Fruit fly (Drosophila melanogaster) whole organism, larva: ENCODE measurements around the gene Papss.
A peak's percentile ranks its signal among the peaks of the same experiment; 100 is the strongest.

Source experiments
- noc ChIP-seq: fragments of 200-800 bp; sonication (Bioruptor generic); optimal IDR thresholded peaks from 3 replicates; lab custom pipeline; 2019; ENCODE audit warnings: missing biosample characterization, mild to moderate bottlenecking, missing genetic modification characterization, moderate library complexity

Gene Papss

dm6 chr3L:19896892-19897684, 52.0 kb downstream of the Papss start:
- no peak for TF ChIP-seq noc (tag; lab: Kevin White, UChicago)

dm6 chr3L:19897685-19898009, 52.6 kb downstream of the Papss start:
- no peak for TF ChIP-seq noc (tag; lab: Kevin White, UChicago)

dm6 chr3L:19898547-19899282, 53.6 kb downstream of the Papss start:
- TF ChIP-seq noc (tag; lab: Kevin White, UChicago), result no peak

dm6 chr3L:19899308-19899927, 54.3 kb downstream of the Papss start:
- no peak for TF ChIP-seq noc (tag; lab: Kevin White, UChicago)

DNA sequence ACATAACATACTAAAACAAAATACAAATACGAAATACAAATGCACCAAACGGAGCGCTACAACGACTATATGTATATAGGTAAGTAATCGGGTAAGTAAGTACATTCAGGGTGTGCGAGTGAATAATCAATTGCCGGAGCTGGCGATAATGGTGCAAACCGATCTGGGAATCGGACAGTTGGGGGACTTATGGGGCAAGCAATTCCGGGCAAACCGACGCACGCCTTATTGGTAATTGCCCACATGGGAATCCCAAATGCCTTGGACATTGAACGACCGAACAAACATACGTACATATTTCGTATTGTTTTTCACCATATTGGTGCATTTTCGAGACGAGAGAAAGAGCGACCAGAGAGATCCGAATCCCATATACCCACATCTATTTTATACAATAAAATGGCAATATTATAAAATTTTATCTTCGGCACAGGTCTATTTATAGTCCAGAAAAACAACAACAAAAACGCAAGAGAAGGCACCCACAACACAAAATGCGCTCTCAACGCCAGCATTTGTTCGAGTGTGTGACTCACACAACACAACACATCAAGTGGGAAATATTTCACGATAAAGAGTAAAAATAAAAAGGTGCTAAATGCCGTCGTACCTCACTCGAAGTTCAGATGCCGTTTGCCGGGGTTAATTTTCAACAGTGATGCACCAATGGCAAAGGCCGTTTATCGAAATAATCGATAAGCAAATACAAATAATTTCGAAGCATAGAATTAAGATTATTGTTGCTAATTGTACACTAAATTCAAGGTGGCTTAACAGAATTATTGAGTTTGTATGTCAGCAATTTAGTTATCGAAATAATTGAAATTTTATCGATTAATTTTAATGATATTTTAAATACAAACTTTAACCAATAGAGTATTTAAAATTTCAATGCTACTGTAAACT, 55.3 kb downstream of the Papss start:
- no peak for TF ChIP-seq noc (tag; lab: Kevin White, UChicago)

- peak; percentile 14 for TF ChIP-seq noc (tag; lab: Kevin White, UChicago)
Observed at dm6 chr3L:19901486-19902255, 56.6 kb downstream of the Papss start.

- TF ChIP-seq noc (tag; lab: Kevin White, UChicago), result peak; percentile 94
Observed at dm6 chr3L:19902560-19903399, 57.7 kb downstream of the Papss start.

dm6 chr3L:19903400-19903846, 58.3 kb downstream of the Papss start:
- no peak for TF ChIP-seq noc (tag; lab: Kevin White, UChicago)

dm6 chr3L:19904411-19905135, 59.5 kb downstream of the Papss start:
- no peak for TF ChIP-seq noc (tag; lab: Kevin White, UChicago)

dm6 chr3L:19905427-19905826, 60.3 kb downstream of the Papss start:
- TF ChIP-seq noc (tag; lab: Kevin White, UChicago), result no peak

DNA sequence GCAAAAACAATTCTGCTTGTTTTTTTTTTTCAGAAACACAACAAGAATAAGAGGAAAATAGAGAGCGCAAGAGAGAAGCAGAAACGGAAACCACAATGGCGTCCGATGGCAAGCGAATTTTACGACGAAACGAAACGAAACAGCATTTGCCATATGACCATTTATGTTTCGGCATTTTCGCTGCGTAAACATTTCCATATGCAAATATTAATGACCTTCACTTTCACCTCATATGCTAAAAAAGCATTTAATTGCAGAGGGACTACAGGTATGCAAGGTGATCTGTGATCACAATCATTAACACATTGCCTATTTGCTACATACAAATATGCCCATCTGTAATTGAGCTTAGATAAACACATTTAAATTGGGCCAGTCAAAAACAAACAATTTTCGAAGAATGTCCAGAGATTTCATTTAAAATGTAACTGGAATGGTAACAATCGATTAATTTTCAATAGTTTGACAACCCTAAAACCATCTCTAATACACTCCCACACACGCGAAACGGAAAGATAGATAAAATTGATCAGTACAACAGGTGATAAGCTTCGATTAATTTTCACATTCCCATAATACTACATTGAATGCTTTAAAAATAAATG, 61.2 kb downstream of the Papss start:
- TF ChIP-seq noc (tag; lab: Kevin White, UChicago), result no peak
